Fruit fly (Drosophila melanogaster) whole organism, embryonic: ENCODE data around the gene Dhc36C.

ENCODE experiments used
- BEAF-32 ChIP-seq: fragments of 200-800 bp; sonication (Bioruptor generic); optimal IDR thresholded peaks from 3 replicates; lab custom pipeline; 2017; ENCODE audit warnings: missing biosample characterization, missing genetic modification characterization, mild to moderate bottlenecking, moderate library complexity, missing genetic modification reagents
- CG1024 ChIP-seq: fragments of 200-800 bp; sonication (Bioruptor generic); IDR thresholded peaks from 2 replicates; pipeline ENCODE4 v1.3.6; 2022; ENCODE audit warnings: missing biosample characterization, missing genetic modification characterization
- CG10565 ChIP-seq: fragments of 200-800 bp; sonication (Bioruptor generic); optimal IDR thresholded peaks from 3 replicates; lab custom pipeline; 2016; ENCODE audit warnings: missing biosample characterization, mild to moderate bottlenecking, missing genetic modification characterization
- CG11247 ChIP-seq: fragments of 200-800 bp; sonication (Bioruptor generic); IDR thresholded peaks from 2 replicates; pipeline ENCODE4 v1.3.6; 2022; ENCODE audit warnings: missing biosample characterization, missing genetic modification characterization
- CG12104 ChIP-seq: fragments of 200-800 bp; sonication (Bioruptor generic); optimal IDR thresholded peaks from 3 replicates; lab custom pipeline; 2016; ENCODE audit warnings: missing biosample characterization, missing genetic modification characterization
- CG12236 ChIP-seq: fragments of 200-800 bp; sonication (Bioruptor generic); optimal IDR thresholded peaks from 2 replicates; lab custom pipeline; 2016; ENCODE audit warnings: missing biosample characterization, missing genetic modification characterization
- CG12769 ChIP-seq: fragments of 200-800 bp; sonication (Bioruptor generic); optimal IDR thresholded peaks from 2 replicates; lab custom pipeline; 2019; ENCODE audit warnings: missing biosample characterization, mild to moderate bottlenecking, missing genetic modification characterization, moderate library complexity
- CG13775 ChIP-seq: fragments of 200-800 bp; sonication (Bioruptor generic); optimal IDR thresholded peaks from 3 replicates; lab custom pipeline; 2017; ENCODE audit warnings: missing biosample characterization, mild to moderate bottlenecking, missing genetic modification characterization
- CG15269 ChIP-seq: fragments of 200-800 bp; sonication (Bioruptor generic); optimal IDR thresholded peaks from 2 replicates; lab custom pipeline; 2018; ENCODE audit warnings: missing biosample characterization, mild to moderate bottlenecking, missing genetic modification characterization, moderate library complexity
- CG15479 ChIP-seq: fragments of 200-800 bp; sonication (Bioruptor generic); optimal IDR thresholded peaks from 3 replicates; lab custom pipeline; 2019; ENCODE audit warnings: missing biosample characterization, mild to moderate bottlenecking, missing genetic modification characterization, moderate library complexity
- CG17328 ChIP-seq: fragments of 200-800 bp; sonication (Bioruptor generic); IDR thresholded peaks from 2 replicates; pipeline ENCODE4 v1.3.6; 2022; ENCODE audit warnings: missing biosample characterization, missing genetic modification characterization
- CG17612 ChIP-seq: fragments of 200-800 bp; sonication (Bioruptor generic); IDR thresholded peaks from 2 replicates; pipeline ENCODE4 v1.3.6; 2022; ENCODE audit warnings: missing biosample characterization, missing genetic modification characterization
- CG2120 ChIP-seq: fragments of 200-800 bp; sonication (Bioruptor generic); optimal IDR thresholded peaks from 3 replicates; lab custom pipeline; 2016; ENCODE audit warnings: missing biosample characterization, missing genetic modification characterization
- CG2712 ChIP-seq: fragments of 200-800 bp; optimal IDR thresholded peaks from 3 replicates; lab custom pipeline; 2019; ENCODE audit warnings: missing biosample characterization, mild to moderate bottlenecking, missing genetic modification characterization, moderate library complexity
- CG32767 ChIP-seq: fragments of 200-800 bp; sonication (Bioruptor generic); IDR thresholded peaks from 2 replicates; pipeline ENCODE4 v1.3.6; 2022; ENCODE audit warnings: missing biosample characterization, missing genetic modification characterization
- CG34376 ChIP-seq: fragments of 200-800 bp; sonication (Bioruptor generic); optimal IDR thresholded peaks from 2 replicates; lab custom pipeline; 2018; ENCODE audit warnings: missing biosample characterization, mild to moderate bottlenecking, missing genetic modification characterization
- CG3726 ChIP-seq: fragments of 200-800 bp; sonication (Bioruptor generic); IDR thresholded peaks from 3 replicates; pipeline ENCODE4, ENCODE4 v1.3.6; 2022; ENCODE audit warnings: missing biosample characterization, missing genetic modification characterization
- CG4854 ChIP-seq: fragments of 200-800 bp; sonication (Bioruptor generic); optimal IDR thresholded peaks from 2 replicates; lab custom pipeline; 2016; ENCODE audit warnings: missing biosample characterization, missing genetic modification characterization, inconsistent platforms
- CG5180 ChIP-seq: fragments of 200-800 bp; sonication (Bioruptor generic); optimal IDR thresholded peaks from 3 replicates; lab custom pipeline; 2017; ENCODE audit warnings: missing biosample characterization, missing genetic modification characterization, mild to moderate bottlenecking, moderate library complexity, missing genetic modification reagents
- CG6175 ChIP-seq: fragments of 200-800 bp; sonication (Bioruptor generic); IDR thresholded peaks from 3 replicates; pipeline ENCODE4 v1.3.6; 2022; ENCODE audit warnings: missing biosample characterization, missing genetic modification characterization
- CG6683 ChIP-seq: fragments of 200-800 bp; sonication (Bioruptor generic); optimal IDR thresholded peaks from 2 replicates; lab custom pipeline; 2017; ENCODE audit warnings: missing biosample characterization, mild to moderate bottlenecking, missing genetic modification characterization, missing genetic modification reagents
- CG8281 ChIP-seq: fragments of 200-800 bp; sonication (Bioruptor generic); optimal IDR thresholded peaks from 2 replicates; lab custom pipeline; 2018; ENCODE audit warnings: missing biosample characterization, mild to moderate bottlenecking, missing genetic modification characterization, moderate library complexity
- Dad ChIP-seq: fragments of 200-800 bp; sonication (Bioruptor generic); optimal IDR thresholded peaks from 3 replicates; lab custom pipeline; 2016; ENCODE audit warnings: missing biosample characterization, missing genetic modification characterization
- Dfd ChIP-seq, 2 experiments: fragments of >200 bp; optimal IDR thresholded peaks; 2 replicates each; lab custom pipeline; 2017; ENCODE audit warnings: missing biosample characterization in 2 of 2, missing genetic modification characterization in 2 of 2
- Eip74EF ChIP-seq, 2 experiments: fragments of 200-800 bp in 1 of 2; fragments of >200 bp in 1 of 2; sonication (Bioruptor generic) in 1 of 2; optimal IDR thresholded peaks; 2 replicates each; lab custom pipeline; 2017 to 2019; ENCODE audit warnings: missing biosample characterization in 2 of 2, missing genetic modification characterization in 2 of 2, mild to moderate bottlenecking in 1 of 2, moderate library complexity in 1 of 2
- Fer3 ChIP-seq: fragments of 200-800 bp; sonication (Bioruptor generic); optimal IDR thresholded peaks from 2 replicates; lab custom pipeline; 2018; ENCODE audit warnings: missing biosample characterization, mild to moderate bottlenecking, missing genetic modification characterization, moderate library complexity
- Hr51 ChIP-seq, 2 experiments: fragments of 200-800 bp; sonication (Bioruptor generic); optimal IDR thresholded peaks; 2 replicates in 1 of 2; 3 replicates in 1 of 2; lab custom pipeline; 2016 to 2018; ENCODE audit warnings: missing biosample characterization in 2 of 2, missing genetic modification characterization in 2 of 2, mild to moderate bottlenecking in 1 of 2, moderate library complexity in 1 of 2
- Pdp1 ChIP-seq, 2 experiments: fragments of 200-800 bp; sonication (Bioruptor generic); optimal IDR thresholded peaks; 3 replicates each; lab custom pipeline; 2016; ENCODE audit warnings: missing biosample characterization in 2 of 2, missing genetic modification characterization in 2 of 2, mild to moderate bottlenecking in 1 of 2, moderate library complexity in 1 of 2
- Poxn ChIP-seq: fragments of 200-800 bp; sonication (Bioruptor generic); IDR thresholded peaks from 2 replicates; pipeline ENCODE4 v1.3.6; 2022; ENCODE audit warnings: missing biosample characterization, missing genetic modification characterization
- Tbp ChIP-seq: fragments of >200 bp; optimal IDR thresholded peaks from 2 replicates; lab custom pipeline; 2018; ENCODE audit warnings: missing biosample characterization, missing genetic modification characterization
- bbx ChIP-seq: fragments of 200-800 bp; sonication (Bioruptor generic); IDR thresholded peaks from 2 replicates; pipeline ENCODE4 v1.3.6; 2022; ENCODE audit warnings: missing biosample characterization, missing genetic modification characterization; ENCODE audit not compliant: partially characterized antibody
- cas ChIP-seq: fragments of 200-800 bp; sonication (Bioruptor generic); IDR thresholded peaks from 2 replicates; pipeline ENCODE4 v1.3.6; 2022; ENCODE audit warnings: missing biosample characterization, missing genetic modification characterization
- caup ChIP-seq: fragments of 200-800 bp; sonication (Bioruptor generic); optimal IDR thresholded peaks from 3 replicates; lab custom pipeline; 2017; ENCODE audit warnings: missing biosample characterization, mild to moderate bottlenecking, missing genetic modification characterization, moderate library complexity; ENCODE audit not compliant: severe bottlenecking
- chinmo ChIP-seq: fragments of 200-800 bp; sonication (Bioruptor generic); IDR thresholded peaks from 4 replicates; pipeline ENCODE4 v1.3.6; 2022; ENCODE audit warnings: missing biosample characterization, missing genetic modification characterization; ENCODE audit not compliant: partially characterized antibody
- crol ChIP-seq: fragments of 200-800 bp; sonication (Bioruptor generic); IDR thresholded peaks from 2 replicates; pipeline ENCODE4 v1.3.6; 2022; ENCODE audit warnings: missing biosample characterization, missing genetic modification characterization
- dimm ChIP-seq: fragments of 200-800 bp; sonication (Bioruptor generic); IDR thresholded peaks from 2 replicates; pipeline ENCODE4 v1.3.6; 2022; ENCODE audit warnings: missing biosample characterization, missing genetic modification characterization
- gcm2 ChIP-seq: fragments of 200-800 bp; sonication (Bioruptor generic); optimal IDR thresholded peaks from 2 replicates; lab custom pipeline; 2016; ENCODE audit warnings: missing biosample characterization, missing genetic modification characterization
- gsb-n ChIP-seq: fragments of 200-800 bp; sonication (Bioruptor generic); optimal IDR thresholded peaks from 3 replicates; lab custom pipeline; 2018; ENCODE audit warnings: missing biosample characterization, mild to moderate bottlenecking, missing genetic modification characterization
- nerfin-2 ChIP-seq: fragments of 200-800 bp; sonication (Bioruptor generic); IDR thresholded peaks from 2 replicates; pipeline ENCODE4 v1.3.6; 2022; ENCODE audit warnings: missing biosample characterization, missing genetic modification characterization; ENCODE audit not compliant: partially characterized antibody
- tio ChIP-seq: fragments of 200-800 bp; sonication (Bioruptor generic); optimal IDR thresholded peaks from 2 replicates; lab custom pipeline; 2017; ENCODE audit warnings: missing biosample characterization, missing genetic modification characterization, inconsistent platforms
- tup ChIP-seq: fragments of 200-800 bp; sonication (Bioruptor generic); optimal IDR thresholded peaks from 2 replicates; lab custom pipeline; 2016; ENCODE audit warnings: missing biosample characterization, mild to moderate bottlenecking, missing genetic modification characterization, moderate library complexity
- wek ChIP-seq: fragments of 200-800 bp; sonication (Bioruptor generic); optimal IDR thresholded peaks from 3 replicates; lab custom pipeline; 2018; ENCODE audit warnings: missing biosample characterization, mild to moderate bottlenecking, missing genetic modification characterization, moderate library complexity
- zen2 ChIP-seq: fragments of 200-800 bp; sonication (Bioruptor generic); IDR thresholded peaks from 3 replicates; pipeline ENCODE4 v1.3.6; 2022; ENCODE audit warnings: missing biosample characterization, missing genetic modification characterization; ENCODE audit not compliant: partially characterized antibody

Gene Dhc36C

dm6 chr2L:17472582-17473524 lies 28.3 kb upstream of the Dhc36C start, which contains the start of gene BicD (continued):
- TF ChIP-seq Dad (no peak), CG6683 (GFP tag; lab: Kevin White, UChicago) (no peak), CG12769 (tag; lab: Kevin White, UChicago) (peak; percentile 54), CG34376 (GFP tag; lab: Kevin White, UChicago) (peak; percentile 28), zen2 (GFP tag; lab: Robert Waterston, UW) (peak; percentile 50; the same call in 1 of the 3 replicates), CG1024 (GFP tag; lab: Robert Waterston, UW) (no peak), CG5180 (no peak), dimm (GFP tag; lab: Robert Waterston, UW) (no peak), Dfd (GFP tag; optimal IDR thresholded peaks at IDR 0.05; lab: Kevin White, UChicago) (no peak), CG10565 (GFP tag; lab: Kevin White, UChicago) (no peak), wek (peak; percentile 37), CG12104 (no peak), Eip74EF (GFP tag; optimal IDR thresholded peaks at IDR 0.05; lab: Kevin White, UChicago) (no peak), gcm2 (GFP tag; lab: Kevin White, UChicago) (no peak), CG8281 (no peak), nerfin-2 (GFP tag; lab: Robert Waterston, UW) (peak; percentile 45), BEAF-32 (GFP tag; lab: Kevin White, UChicago) (peak; percentile 72), Poxn (GFP tag; lab: Robert Waterston, UW) (no peak), Pdp1 (GFP tag; optimal IDR thresholded peaks at IDR 0.05; lab: Kevin White, UChicago) (peak in 1 of 2 experiments; percentile 62), chinmo (0 out of 4 replicates have a peak, but pooled peaks have one; percentile 62), gsb-n (tag; lab: Kevin White, UChicago) (peak; percentile 3), CG6175 (GFP tag; lab: Robert Waterston, UW) (no peak), tup (GFP tag; lab: Kevin White, UChicago) (no peak), CG3726 (no peak), CG17328 (GFP tag; lab: Robert Waterston, UW) (0 out of 2 replicates have a peak, but pooled peaks have one; percentile 26), bbx (no peak; the same call in 1 of the 2 replicates), CG15269 (tag; lab: Kevin White, UChicago) (no peak), Tbp (GFP tag; lab: Kevin White, UChicago) (no peak), tio (no peak), CG4854 (GFP tag; lab: Kevin White, UChicago) (no peak), CG2120 (GFP tag; lab: Kevin White, UChicago) (peak; percentile 14), crol (GFP tag; lab: Robert Waterston, UW) (no peak), CG13775 (GFP tag; lab: Kevin White, UChicago) (no peak), Fer3 (peak; percentile 5), CG11247 (GFP tag; lab: Robert Waterston, UW) (no peak), CG15479 (GFP tag; lab: Kevin White, UChicago) (no peak), caup (GFP tag; lab: Kevin White, UChicago) (peak; percentile 1), CG12236 (GFP tag; lab: Kevin White, UChicago) (no peak), CG32767 (GFP tag; lab: Robert Waterston, UW) (no peak), CG2712 (peak; percentile 60), cas (GFP tag; lab: Robert Waterston, UW) (no peak), Hr51 (GFP tag; optimal IDR thresholded peaks at IDR 0.05; lab: Kevin White, UChicago) (no peak), CG17612 (GFP tag; lab: Robert Waterston, UW) (0 out of 2 replicates have a peak, but pooled peaks have one; percentile 7)
